Fruit fly (Drosophila melanogaster) whole organism, wandering third instar larva: Measurements from ENCODE around the gene ewg.

ENCODE experiments used
- CG32264 ChIP-seq: fragments of 200-800 bp; sonication (Bioruptor generic); optimal IDR thresholded peaks from 2 replicates; lab custom pipeline; 2016; ENCODE audit warnings: missing biosample characterization, missing genetic modification characterization
- CG9705 ChIP-seq: fragments of 200-800 bp; sonication (Bioruptor generic); optimal IDR thresholded peaks from 2 replicates; lab custom pipeline; 2018; ENCODE audit warnings: missing biosample characterization, mild to moderate bottlenecking, missing genetic modification characterization
- CrebA ChIP-seq: fragments of 200-800 bp; sonication (Bioruptor generic); optimal IDR thresholded peaks from 2 replicates; lab custom pipeline; 2016; ENCODE audit warnings: missing biosample characterization, mild to moderate bottlenecking, missing genetic modification characterization, borderline replicate concordance
- Dfd ChIP-seq: fragments of >200 bp; optimal IDR thresholded peaks from 2 replicates; lab custom pipeline; 2017; ENCODE audit warnings: missing biosample characterization, missing genetic modification characterization
- Dif ChIP-seq: fragments of 200-275, 200-300 bp; sonication (Bioruptor generic); optimal IDR thresholded peaks from 2 replicates; lab custom pipeline; 2018; ENCODE audit warnings: missing biosample characterization, missing genetic modification characterization; ENCODE audit not compliant: partially characterized antibody
- HLH106 ChIP-seq: fragments of 200-800 bp; optimal IDR thresholded peaks from 3 replicates; lab custom pipeline; 2019; ENCODE audit warnings: missing biosample characterization, mild to moderate bottlenecking, missing genetic modification characterization, moderate library complexity
- Hr78 ChIP-seq: fragments of >200 bp; optimal IDR thresholded peaks from 2 replicates; lab custom pipeline; 2017; ENCODE audit warnings: missing biosample characterization, missing genetic modification characterization
- Hr83 ChIP-seq: fragments of 200-300 bp; sonication (Bioruptor generic); optimal IDR thresholded peaks from 2 replicates; lab custom pipeline; 2016; ENCODE audit warnings: missing biosample characterization, mild to moderate bottlenecking, missing genetic modification characterization, moderate library complexity; ENCODE audit not compliant: poor library complexity, severe bottlenecking
- Mio ChIP-seq: sonication (Bioruptor generic); optimal IDR thresholded peaks from 2 replicates; lab custom pipeline; 2016; ENCODE audit warnings: missing biosample characterization, missing genetic modification characterization
- Myc ChIP-seq: fragments of >200 bp; optimal IDR thresholded peaks from 2 replicates; lab custom pipeline; 2017
- N ChIP-seq: fragments of >200 bp; optimal IDR thresholded peaks from 2 replicates; lab custom pipeline; 2018; ENCODE audit warnings: missing biosample characterization, missing external identifiers, missing genetic modification characterization
- OdsH ChIP-seq: fragments of 200-800 bp; sonication (Bioruptor generic); optimal IDR thresholded peaks from 2 replicates; lab custom pipeline; 2016; ENCODE audit warnings: missing biosample characterization, mild to moderate bottlenecking, missing genetic modification characterization
- Rel ChIP-seq, 2 experiments: fragments of 200-800 bp; sonication (Bioruptor generic) in 1 of 2; optimal IDR thresholded peaks; 2 replicates in 1 of 2; 3 replicates in 1 of 2; lab custom pipeline; 2016 to 2019; ENCODE audit warnings: mild to moderate bottlenecking in 2 of 2, missing biosample characterization in 2 of 2, missing genetic modification characterization in 2 of 2, moderate library complexity in 1 of 2
- Sp1 ChIP-seq: fragments of 200-800 bp; sonication (Bioruptor generic); optimal IDR thresholded peaks from 3 replicates; lab custom pipeline; 2019; ENCODE audit warnings: missing biosample characterization, mild to moderate bottlenecking, missing genetic modification characterization, moderate library complexity
- br ChIP-seq: fragments of 200-800 bp; sonication (Bioruptor generic); optimal IDR thresholded peaks from 2 replicates; lab custom pipeline; 2016; ENCODE audit warnings: missing biosample characterization, missing genetic modification characterization
- brk ChIP-seq: fragments of 200-800 bp; sonication (Bioruptor generic); optimal IDR thresholded peaks from 2 replicates; lab custom pipeline; 2016; ENCODE audit warnings: missing biosample characterization, mild to moderate bottlenecking, missing genetic modification characterization
- dl ChIP-seq, 2 experiments: fragments of 175-275, 200-275 bp in 1 of 2; fragments of 200-275 bp in 1 of 2; sonication (Bioruptor generic); optimal IDR thresholded peaks; lab custom pipeline; 2018; ENCODE audit warnings: mild to moderate bottlenecking in 2 of 2, missing biosample characterization in 2 of 2, missing genetic modification characterization in 2 of 2, moderate library complexity in 2 of 2; ENCODE audit not compliant: partially characterized antibody in 2 of 2, insufficient read depth in 1 of 2
- dmrt93B ChIP-seq: fragments of 200-800 bp; sonication (Bioruptor generic); optimal IDR thresholded peaks from 2 replicates; lab custom pipeline; 2018; ENCODE audit warnings: missing biosample characterization, mild to moderate bottlenecking, missing genetic modification characterization
- dsf ChIP-seq: sonication (Bioruptor generic); optimal IDR thresholded peaks from 2 replicates; lab custom pipeline; 2016; ENCODE audit warnings: missing biosample characterization, missing genetic modification characterization, borderline replicate concordance
- ey ChIP-seq: fragments of 200-800 bp; sonication (Bioruptor generic); optimal IDR thresholded peaks from 2 replicates; lab custom pipeline; 2016; ENCODE audit warnings: missing biosample characterization, missing genetic modification characterization
- foxo ChIP-seq, 2 experiments: fragments of 200-800 bp; sonication (Bioruptor generic); optimal IDR thresholded peaks; 2 replicates in 1 of 2; 3 replicates in 1 of 2; lab custom pipeline; 2016 to 2017; ENCODE audit warnings: missing biosample characterization in 2 of 2, missing genetic modification characterization in 2 of 2
- fru ChIP-seq: fragments of 200-800 bp; sonication (Bioruptor generic); optimal IDR thresholded peaks from 3 replicates; lab custom pipeline; 2016; ENCODE audit warnings: missing biosample characterization, mild to moderate bottlenecking, missing genetic modification characterization
- h ChIP-seq: fragments of 200-800 bp; sonication (Bioruptor generic); optimal IDR thresholded peaks from 3 replicates; lab custom pipeline; 2016; ENCODE audit warnings: missing biosample characterization, mild to moderate bottlenecking, missing genetic modification characterization
- jim ChIP-seq: fragments of 175-275, 200-325 bp; sonication (Bioruptor generic); optimal IDR thresholded peaks from 2 replicates; lab custom pipeline; 2016; ENCODE audit warnings: missing biosample characterization, mild to moderate bottlenecking, missing genetic modification characterization
- pan ChIP-seq: fragments of >200 bp; optimal IDR thresholded peaks from 2 replicates; lab custom pipeline; 2017
- psq ChIP-seq: fragments of 200-800 bp; sonication (Bioruptor generic); optimal IDR thresholded peaks from 3 replicates; lab custom pipeline; 2017; ENCODE audit warnings: missing biosample characterization, mild to moderate bottlenecking, missing genetic modification characterization, moderate library complexity
- rgr ChIP-seq: fragments of 200-800 bp; sonication (Bioruptor generic); optimal IDR thresholded peaks from 3 replicates; lab custom pipeline; 2016; ENCODE audit warnings: missing biosample characterization, mild to moderate bottlenecking, missing genetic modification characterization
- sv ChIP-seq: fragments of 200-800 bp; sonication (Bioruptor generic); optimal IDR thresholded peaks from 3 replicates; lab custom pipeline; 2016; ENCODE audit warnings: missing biosample characterization, missing genetic modification characterization
- usp ChIP-seq: fragments of >200 bp; optimal IDR thresholded peaks from 2 replicates; lab custom pipeline; 2017; ENCODE audit warnings: missing biosample characterization, missing genetic modification characterization

ewg gene

DNA sequence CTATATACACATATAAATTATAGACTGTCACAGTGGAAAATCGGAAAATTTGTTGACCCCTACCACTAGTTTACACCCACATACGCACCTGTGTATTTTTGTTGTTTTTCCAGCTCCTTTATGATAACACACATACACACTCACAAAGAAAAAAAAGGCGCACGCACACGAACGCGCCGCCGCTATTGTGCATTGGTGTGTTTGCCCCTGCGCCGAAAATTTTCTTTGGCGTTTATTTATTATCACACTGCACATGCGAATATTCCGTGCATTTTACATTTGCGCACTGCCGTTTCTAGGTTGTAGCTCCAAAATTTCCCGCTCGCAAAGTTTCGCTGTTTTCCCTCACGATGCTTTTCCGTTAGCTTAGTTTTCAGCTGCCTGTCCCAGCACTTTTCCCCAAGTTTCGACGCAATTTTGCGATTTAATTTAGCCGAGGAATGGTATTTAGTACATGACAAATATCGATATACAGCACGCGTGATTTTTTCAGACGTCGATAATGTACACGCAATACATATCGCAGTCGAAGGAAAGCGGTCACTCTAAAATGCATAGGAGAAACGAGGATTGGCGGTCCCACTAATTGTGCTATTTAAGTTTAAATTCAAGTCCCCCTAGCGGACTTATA lies at the start of gene ewg, which contains the start of gene CG3777:
ewg (minus strand) TSS at position 622 of the 631 bp plus-strand sequence.
CG3777 (plus strand) TSS at position 607 of the 631 bp plus-strand sequence.
- TF ChIP-seq h (GFP tag; lab: Kevin White, UChicago) (peak; percentile 30), Hr83 (GFP tag; lab: Kevin White, UChicago) (peak; percentile 25), dl (GFP tag; optimal IDR thresholded peaks at IDR 0.05; lab: Kevin White, UChicago; ENCODE audit: insufficient read depth in 1 of 2, partially characterized antibody in 2 of 2) (no peak), Rel (GFP tag; optimal IDR thresholded peaks at IDR 0.05; lab: Kevin White, UChicago) (no peak), Rel (tag; optimal IDR thresholded peaks at IDR 0.05; lab: Kevin White, UChicago) (peak; percentile 40)

DNA sequence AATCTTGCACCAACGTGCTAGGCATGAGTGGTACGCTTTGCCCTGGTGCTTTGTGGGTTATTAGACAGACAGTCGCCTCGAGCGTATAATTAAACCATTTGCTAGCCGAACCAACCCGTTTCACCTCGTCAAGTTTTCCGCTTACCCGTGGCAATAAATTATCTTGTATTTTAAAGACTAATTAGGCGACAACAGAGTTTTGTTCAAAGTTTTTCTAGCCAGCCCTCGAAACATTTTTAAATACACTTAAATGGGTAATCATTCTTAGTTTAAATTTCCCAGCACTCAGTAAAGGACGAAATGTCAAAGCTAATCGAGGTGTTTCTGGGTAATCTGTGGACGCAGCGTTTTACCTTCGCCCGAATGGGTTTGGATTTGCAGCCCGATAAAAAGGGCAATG lies 35.3 kb upstream of the ewg start, which contains the start of gene Or1a:
Or1a (plus strand) TSS at position 301 of the 400 bp plus-strand sequence.
- TF ChIP-seq Sp1 (GFP tag; lab: Kevin White, UChicago) (no peak), Myc (lab: Kevin White, UChicago) (no peak), dsf (GFP tag; lab: Kevin White, UChicago) (no peak), Mio (GFP tag; lab: Kevin White, UChicago) (no peak), br (no peak), brk (GFP tag; lab: Kevin White, UChicago) (no peak)

DNA sequence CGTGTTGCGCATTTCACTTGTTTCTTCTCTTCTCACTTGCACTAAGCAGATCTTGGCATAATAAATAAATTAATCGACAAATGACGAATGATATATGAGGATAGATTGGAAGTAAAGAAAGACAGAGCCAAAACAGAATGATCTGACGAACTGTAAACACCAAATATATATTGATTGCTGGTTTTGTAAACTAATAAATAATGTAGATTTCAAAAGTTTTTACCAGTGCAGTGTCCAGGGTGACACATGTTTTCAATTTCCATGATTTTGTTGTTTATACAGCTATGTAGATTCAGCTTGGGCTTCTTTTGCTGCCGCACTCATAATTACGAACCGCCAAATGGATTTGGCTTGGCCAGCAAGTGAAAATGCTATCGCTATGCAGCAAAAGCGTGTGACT lies 31.8 kb upstream of the ewg start:
- TF ChIP-seq Mio (GFP tag; lab: Kevin White, UChicago): no peak
- no peak for TF ChIP-seq dsf (GFP tag; lab: Kevin White, UChicago)
- TF ChIP-seq N (GFP tag; lab: Kevin White, UChicago): no peak
- no peak for TF ChIP-seq sv
- no peak for TF ChIP-seq Dif (GFP tag; lab: Kevin White, UChicago)
- TF ChIP-seq Rel (GFP tag; optimal IDR thresholded peaks at IDR 0.05; lab: Kevin White, UChicago): no peak
- TF ChIP-seq Rel (tag; optimal IDR thresholded peaks at IDR 0.05; lab: Kevin White, UChicago): no peak
- no peak for TF ChIP-seq CrebA (GFP tag; lab: Kevin White, UChicago)
- no peak for TF ChIP-seq usp
- no peak for TF ChIP-seq Myc (lab: Kevin White, UChicago)

DNA sequence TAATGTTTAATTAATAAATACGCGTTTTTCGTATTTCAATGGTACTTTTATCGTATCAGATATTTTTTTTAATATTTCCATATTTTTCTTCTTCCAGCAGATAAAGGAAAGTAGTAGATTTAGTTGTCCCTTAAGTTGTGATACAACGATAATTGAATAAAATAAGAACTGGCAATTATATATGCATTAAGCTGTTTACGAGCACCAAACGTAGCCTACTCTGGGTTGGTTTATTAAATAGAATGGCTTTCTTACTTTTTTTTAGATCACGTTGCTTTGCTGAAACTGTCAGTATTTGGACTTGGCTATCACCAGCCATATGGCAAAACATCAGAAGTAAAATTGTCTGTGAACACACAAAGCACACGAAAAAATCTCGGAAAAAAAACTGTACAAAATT lies 27.9 kb upstream of the ewg start, which contains the start of gene CG12470:
CG12470 (plus strand) TSS at position 301 of the 400 bp plus-strand sequence.
- TF ChIP-seq h (GFP tag; lab: Kevin White, UChicago): no peak
- no peak for TF ChIP-seq ey (GFP tag; lab: Kevin White, UChicago)
- TF ChIP-seq, all 38 proteins: peak for 0

DNA sequence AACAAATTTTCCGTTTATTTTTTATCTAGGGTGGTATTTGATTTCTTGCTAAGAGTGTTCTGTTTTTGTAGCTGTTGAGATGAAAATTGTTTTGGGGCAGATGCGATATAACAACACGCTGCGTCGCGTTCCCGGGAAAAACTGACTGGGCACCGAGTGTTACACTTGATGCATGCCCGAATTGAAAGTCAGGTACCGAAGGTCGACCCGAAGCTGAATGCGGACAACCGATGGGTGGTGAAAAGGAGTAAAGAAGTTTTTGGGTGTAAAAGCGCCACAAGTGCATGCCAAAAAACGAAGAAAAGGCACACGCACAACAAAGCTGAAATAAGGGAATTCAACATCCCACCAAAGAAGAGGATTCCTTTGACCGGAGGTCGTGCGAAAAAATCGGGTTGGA lies 15.3 kb upstream of the ewg start, which contains the start of gene CG13375:
CG13375 (minus strand) TSS at position 124 of the 400 bp plus-strand sequence.
- TF ChIP-seq OdsH (GFP tag; lab: Kevin White, UChicago) (no peak), Dfd (GFP tag; lab: Kevin White, UChicago) (no peak), jim (GFP tag; lab: Kevin White, UChicago) (no peak), usp (no peak), CrebA (GFP tag; lab: Kevin White, UChicago) (no peak), pan (lab: Kevin White, UChicago) (no peak), CG32264 (GFP tag; lab: Kevin White, UChicago) (no peak), N (GFP tag; lab: Kevin White, UChicago) (no peak), CG9705 (no peak), HLH106 (tag; lab: Kevin White, UChicago) (no peak), psq (GFP tag; lab: Kevin White, UChicago) (no peak), dl (GFP tag; optimal IDR thresholded peaks at IDR 0.05; lab: Kevin White, UChicago; ENCODE audit: insufficient read depth in 1 of 2, partially characterized antibody in 2 of 2) (no peak), Hr78 (no peak)

DNA sequence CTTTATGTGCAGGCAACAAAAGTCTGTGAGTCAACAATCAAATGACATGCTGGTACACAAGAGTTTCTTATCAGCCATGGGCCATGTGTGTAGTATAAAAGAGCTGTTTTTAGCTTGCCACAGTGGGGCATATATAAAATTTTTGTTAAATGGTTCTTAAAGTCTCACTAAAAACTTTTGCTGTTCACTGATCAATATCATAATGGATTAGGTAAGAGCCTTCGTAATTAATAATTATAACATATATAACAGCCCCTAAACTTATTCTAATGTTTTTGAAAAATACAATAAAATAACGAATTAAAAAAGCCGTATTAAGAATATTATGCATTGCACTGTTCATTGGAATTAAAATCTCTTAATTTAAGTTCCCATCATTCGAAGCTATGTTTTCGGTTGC lies 13.7 kb upstream of the ewg start:
- TF ChIP-seq dmrt93B (GFP tag; lab: Kevin White, UChicago) (no peak), foxo (GFP tag; optimal IDR thresholded peaks at IDR 0.05; lab: Kevin White, UChicago) (peak in 1 of 2 experiments; percentile 16), fru (GFP tag; lab: Kevin White, UChicago) (peak; percentile 8), Sp1 (GFP tag; lab: Kevin White, UChicago) (no peak), h (GFP tag; lab: Kevin White, UChicago) (peak; percentile 1), OdsH (GFP tag; lab: Kevin White, UChicago) (peak; percentile 20), dl (GFP tag; optimal IDR thresholded peaks at IDR 0.05; lab: Kevin White, UChicago; ENCODE audit: insufficient read depth in 1 of 2, partially characterized antibody in 2 of 2) (no peak), brk (GFP tag; lab: Kevin White, UChicago) (no peak), rgr (GFP tag; lab: Kevin White, UChicago) (peak; percentile 34)
- TF ChIP-seq, all 38 proteins: peak for 5
